Worm (Caenorhabditis elegans) whole organism, L1 larva: ENCODE measurements around the gene F14H3.4.

ENCODE experiments used
- C04F5.9 ChIP-seq: sonication (generic microtip); optimal IDR thresholded peaks from 2 replicates; lab custom pipeline; 2016; ENCODE audit warnings: missing genetic modification characterization, missing compliant biosample characterization
- C16A3.4 ChIP-seq: fragments of 150-350 bp; optimal IDR thresholded peaks from 2 replicates; lab custom pipeline; 2014; ENCODE audit warnings: missing biosample characterization, missing genetic modification characterization
- Y116A8C.19 ChIP-seq: sonication (generic microtip); optimal IDR thresholded peaks from 2 replicates; lab custom pipeline; 2016; ENCODE audit warnings: missing compliant biosample characterization, missing genetic modification characterization, borderline replicate concordance
- aha-1 ChIP-seq: fragments of 150-350 bp; optimal IDR thresholded peaks from 2 replicates; lab custom pipeline; 2014; ENCODE audit warnings: missing biosample characterization, missing genetic modification characterization
- alr-1 ChIP-seq: fragments of 200-800 bp; sonication (Bioruptor generic); optimal IDR thresholded peaks from 2 replicates; lab custom pipeline; 2018; ENCODE audit warnings: borderline replicate concordance, mild to moderate bottlenecking, missing genetic modification characterization, missing compliant biosample characterization
- aly-2 ChIP-seq: fragments of 150-350 bp; optimal IDR thresholded peaks from 2 replicates; lab custom pipeline; 2014; ENCODE audit warnings: missing biosample characterization, missing genetic modification characterization
- blmp-1 ChIP-seq: fragments of 150-350 bp; optimal IDR thresholded peaks from 2 replicates; lab custom pipeline; 2014; ENCODE audit warnings: missing biosample characterization, missing genetic modification characterization
- ceh-63 ChIP-seq: fragments of 200-800 bp; sonication (Bioruptor generic); optimal IDR thresholded peaks from 2 replicates; lab custom pipeline; 2018; ENCODE audit warnings: mild to moderate bottlenecking, missing genetic modification characterization, missing compliant biosample characterization
- ceh-82 ChIP-seq, 3 experiments: fragments of 150-350 bp in 1 of 3; sonication (generic microtip) in 2 of 3; optimal IDR thresholded peaks; 2 replicates each; lab custom pipeline; 2014 to 2017; ENCODE audit warnings: missing biosample characterization in 3 of 3, missing genetic modification characterization in 3 of 3
- ces-1 ChIP-seq: fragments of 150-350 bp; optimal IDR thresholded peaks from 2 replicates; lab custom pipeline; 2014; ENCODE audit warnings: missing biosample characterization, missing genetic modification reagents, missing genetic modification characterization
- dpl-1 ChIP-seq, 3 experiments: fragments of 150-350 bp in 2 of 3; sonication (generic microtip) in 1 of 3; optimal IDR thresholded peaks; 2 replicates each; lab custom pipeline; 2014 to 2017; ENCODE audit warnings: missing biosample characterization in 3 of 3, missing genetic modification characterization in 3 of 3, missing genetic modification reagents in 3 of 3
- efl-1 ChIP-seq, 4 experiments: fragments of 150-350 bp; optimal IDR thresholded peaks in 3 of 4; peaks in 1 of 4; 1 replicate in 1 of 4; 2 replicates in 3 of 4; lab custom pipeline; 2014; ENCODE audit warnings: missing biosample characterization in 2 of 4, missing genetic modification characterization in 2 of 4, missing genetic modification reagents in 2 of 4
- efl-3 ChIP-seq: fragments of 200-800 bp; sonication (Bioruptor generic); optimal IDR thresholded peaks from 2 replicates; lab custom pipeline; 2018; ENCODE audit warnings: mild to moderate bottlenecking, missing genetic modification characterization, missing compliant biosample characterization
- egl-27 ChIP-seq, 2 experiments: fragments of 150-350 bp in 1 of 2; sonication (generic microtip); optimal IDR thresholded peaks; 3 replicates each; lab custom pipeline; 2017 to 2018; ENCODE audit warnings: missing biosample characterization in 2 of 2, missing genetic modification characterization in 2 of 2, missing genetic modification reagents in 2 of 2
- elt-2 ChIP-seq: sonication (generic microtip); optimal IDR thresholded peaks from 2 replicates; lab custom pipeline; 2016; ENCODE audit warnings: missing genetic modification characterization, mild to moderate bottlenecking, inconsistent platforms, missing compliant biosample characterization, missing genetic modification reagents
- elt-3 ChIP-seq, 6 experiments: fragments of 150-350 bp in 1 of 6; sonication (generic microtip); optimal IDR thresholded peaks; 2 replicates each; lab custom pipeline; 2017 to 2018; ENCODE audit warnings: missing biosample characterization in 6 of 6, missing genetic modification characterization in 6 of 6, inconsistent platforms in 1 of 6
- fkh-4 ChIP-seq: sonication (generic microtip); optimal IDR thresholded peaks from 2 replicates; lab custom pipeline; 2016; ENCODE audit warnings: missing compliant biosample characterization, missing genetic modification characterization, borderline replicate concordance
- fkh-8 ChIP-seq: sonication (generic microtip); optimal IDR thresholded peaks from 2 replicates; lab custom pipeline; 2016; ENCODE audit warnings: mild to moderate bottlenecking, missing genetic modification characterization, missing compliant biosample characterization
- fos-1 ChIP-seq: fragments of 150-350 bp; optimal IDR thresholded peaks from 2 replicates; lab custom pipeline; 2014; ENCODE audit warnings: missing biosample characterization, missing genetic modification characterization
- grh-1 ChIP-seq: fragments of 200-800 bp; sonication (Bioruptor generic); IDR thresholded peaks from 2 replicates; pipeline ENCODE4 v1.3.6; 2022; ENCODE audit warnings: missing genetic modification reagents, missing genetic modification characterization, missing compliant biosample characterization
- hpl-2 ChIP-seq: fragments of 150-350 bp; optimal IDR thresholded peaks from 2 replicates; lab custom pipeline; 2014; ENCODE audit warnings: missing biosample characterization, missing genetic modification reagents, missing genetic modification characterization
- isw-1 ChIP-seq: fragments of 200-800 bp; sonication (Bioruptor generic); IDR thresholded peaks from 2 replicates; pipeline ENCODE4 v1.3.6; 2022; ENCODE audit warnings: missing genetic modification characterization, missing compliant biosample characterization
- lin-35 ChIP-seq, 2 experiments: fragments of 150-350 bp; optimal IDR thresholded peaks; 2 replicates each; lab custom pipeline; 2014; ENCODE audit warnings: missing biosample characterization in 2 of 2, missing genetic modification characterization in 2 of 2, missing genetic modification reagents in 2 of 2
- lin-39 ChIP-seq: fragments of 150-350 bp; optimal IDR thresholded peaks from 2 replicates; lab custom pipeline; 2014; ENCODE audit warnings: missing biosample characterization, missing genetic modification reagents, missing genetic modification characterization
- lsy-2 ChIP-seq, 2 experiments: fragments of 150-350 bp; optimal IDR thresholded peaks; 2 replicates each; lab custom pipeline; 2014; ENCODE audit warnings: missing biosample characterization in 2 of 2, missing genetic modification characterization in 2 of 2
- mdl-1 ChIP-seq, 2 experiments: fragments of 150-350 bp; optimal IDR thresholded peaks; 2 replicates each; lab custom pipeline; 2014 to 2017; ENCODE audit warnings: missing biosample characterization in 2 of 2, missing genetic modification characterization in 2 of 2, inconsistent platforms in 1 of 2
- nhr-12 ChIP-seq: sonication (generic microtip); optimal IDR thresholded peaks from 2 replicates; lab custom pipeline; 2017; ENCODE audit warnings: missing biosample characterization, missing genetic modification characterization
- nhr-19 ChIP-seq: fragments of 200-800 bp; sonication (Bioruptor generic); conservative IDR thresholded peaks from 2 replicates; pipeline ENCODE4 v1.3.6; 2022; ENCODE audit warnings: missing genetic modification characterization, missing compliant biosample characterization
- nhr-28 ChIP-seq: fragments of 150-350 bp; optimal IDR thresholded peaks from 2 replicates; lab custom pipeline; 2014; ENCODE audit warnings: missing biosample characterization, missing genetic modification characterization
- nhr-47 ChIP-seq: sonication (generic microtip); optimal IDR thresholded peaks from 2 replicates; lab custom pipeline; 2016; ENCODE audit warnings: mild to moderate bottlenecking, missing genetic modification characterization, moderate library complexity, missing compliant biosample characterization
- nhr-76 ChIP-seq: sonication (generic microtip); optimal IDR thresholded peaks from 2 replicates; lab custom pipeline; 2017; ENCODE audit warnings: missing biosample characterization, missing genetic modification characterization
- nhr-85 ChIP-seq: sonication (generic microtip); peaks from one replicate; lab custom pipeline; 2016; ENCODE audit warnings: missing genetic modification characterization, inconsistent platforms, missing compliant biosample characterization
- snpc-4 ChIP-seq: fragments of 150-350 bp; optimal IDR thresholded peaks from 2 replicates; lab custom pipeline; 2014; ENCODE audit warnings: missing biosample characterization, missing genetic modification characterization
- snu-23 ChIP-seq: sonication (generic microtip); optimal IDR thresholded peaks from 2 replicates; lab custom pipeline; 2016; ENCODE audit warnings: missing genetic modification characterization, missing compliant biosample characterization
- tbx-2 ChIP-seq: sonication (generic microtip); optimal IDR thresholded peaks from 2 replicates; lab custom pipeline; 2016; ENCODE audit warnings: missing genetic modification characterization, missing compliant biosample characterization
- xbp-1 ChIP-seq: sonication (generic microtip); optimal IDR thresholded peaks from 2 replicates; lab custom pipeline; 2016; ENCODE audit warnings: missing genetic modification characterization, missing compliant biosample characterization
- ztf-11 ChIP-seq, 2 experiments: sonication (generic microtip); optimal IDR thresholded peaks; 2 replicates each; lab custom pipeline; 2016 to 2017; ENCODE audit warnings: missing genetic modification characterization in 2 of 2, missing biosample characterization in 1 of 2, missing compliant biosample characterization in 1 of 2
- ztf-4 ChIP-seq: fragments of 150-350 bp; optimal IDR thresholded peaks from 2 replicates; lab custom pipeline; 2014; ENCODE audit warnings: missing biosample characterization, missing genetic modification characterization

F14H3.4 gene

ce11 chrV:16036166-16036565 is 18.7 kb downstream of the F14H3.4 start, which contains the start of gene T10C6.10:
Gene T10C6.10, plus strand, starts transcription at chrV:16036413.
- TF ChIP-seq efl-1 (optimal IDR thresholded peaks at IDR 0.05; lab: Kevin White, UChicago) (no peak), efl-1 (GFP tag; optimal IDR thresholded peaks at IDR 0.05 in 1 of 2; lab: Kevin White, UChicago) (peak in 1 of 2 experiments; percentile 45), nhr-28 (tag; lab: Kevin White, UChicago) (no peak)

- TF ChIP-seq tbx-2 (no peak), ceh-63 (no peak), elt-3 (tag; optimal IDR thresholded peaks at IDR 0.05; lab: Kevin White, UChicago) (no peak), isw-1 (GFP tag; lab: Robert Waterston, UW) (no peak), elt-2 (tag; lab: Kevin White, UChicago) (no peak), egl-27 (tag; optimal IDR thresholded peaks at IDR 0.05; lab: Kevin White, UChicago) (no peak), hpl-2 (no peak), ztf-4 (tag; lab: Kevin White, UChicago) (no peak), nhr-12 (tag; lab: Kevin White, UChicago) (no peak), nhr-76 (tag; lab: Kevin White, UChicago) (no peak), Y116A8C.19 (tag; lab: Kevin White, UChicago) (no peak), alr-1 (no peak), ces-1 (GFP tag; lab: Kevin White, UChicago) (no peak)
These were observed 21.4 kb downstream of the F14H3.4 start for ce11 chrV:16033491-16033890.

DNA sequence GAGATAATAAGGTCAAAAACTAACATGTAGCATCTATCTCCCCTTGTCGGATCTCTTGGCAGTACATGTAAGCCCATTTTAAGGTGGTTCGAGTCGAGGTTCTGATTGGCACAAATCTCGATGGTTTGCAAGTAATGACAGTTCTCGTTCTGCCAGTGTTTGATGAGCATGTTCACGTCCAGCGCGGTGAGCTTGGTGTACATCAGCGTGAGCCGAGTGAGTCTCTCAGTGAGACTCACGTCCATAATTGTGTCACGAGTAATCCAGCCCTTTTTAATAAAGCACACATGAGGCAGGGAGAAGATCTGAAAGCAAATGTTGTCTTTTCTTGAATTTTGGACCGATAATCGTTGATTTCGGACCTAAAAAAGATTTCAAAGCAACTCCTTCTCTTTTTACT is 22.1 kb downstream of the F14H3.4 start, which contains the start of gene T10C6.16:
Gene T10C6.16, minus strand, starts transcription at position 245 of the 400 bp plus-strand sequence.
- TF ChIP-seq grh-1 (GFP tag; lab: Robert Waterston, UW) (no peak), nhr-85 (tag; lab: Kevin White, UChicago) (peak; percentile 18)
- TF ChIP-seq, all 84 proteins: peak for 1

DNA sequence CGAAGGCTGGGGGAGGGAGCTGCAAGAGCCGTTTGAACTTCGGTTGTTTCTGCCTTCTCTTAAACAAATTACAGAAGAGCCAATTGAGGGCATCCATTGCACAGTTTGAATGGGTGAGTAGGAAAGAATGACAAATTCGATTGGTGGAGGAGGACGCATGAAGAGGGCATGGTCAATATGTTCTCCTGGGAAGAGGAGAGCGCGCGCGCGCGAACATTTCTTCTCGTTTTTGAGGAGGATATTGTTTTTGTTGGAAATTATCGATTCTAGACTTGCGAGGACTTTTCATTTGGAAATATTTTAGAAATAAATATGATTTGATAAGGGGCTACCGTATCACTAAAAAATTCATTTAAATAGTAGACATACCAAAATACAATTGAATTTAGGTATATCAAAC is 23.3 kb downstream of the F14H3.4 start, which contains the start of gene T10C6.7:
Gene T10C6.7, minus strand, starts transcription at position 143 of the 400 bp plus-strand sequence.
- no peak for TF ChIP-seq ceh-82 (tag; optimal IDR thresholded peaks at IDR 0.05; lab: Kevin White, UChicago)
- no peak for TF ChIP-seq fkh-8 (tag; lab: Kevin White, UChicago)
- TF ChIP-seq xbp-1 (tag; lab: Kevin White, UChicago): no peak
- no peak for TF ChIP-seq nhr-19 (GFP tag; lab: Robert Waterston, UW)
- TF ChIP-seq snpc-4: no peak
- no peak for TF ChIP-seq dpl-1 (GFP tag; optimal IDR thresholded peaks at IDR 0.05; lab: Kevin White, UChicago)
- no peak for TF ChIP-seq lsy-2 (tag; optimal IDR thresholded peaks at IDR 0.05; lab: Kevin White, UChicago)
- no peak for TF ChIP-seq C04F5.9 (tag; lab: Kevin White, UChicago)
- TF ChIP-seq aha-1 (tag; lab: Kevin White, UChicago): no peak
- no peak for TF ChIP-seq isw-1 (GFP tag; lab: Robert Waterston, UW)
- TF ChIP-seq fos-1 (tag; lab: Kevin White, UChicago): no peak
- TF ChIP-seq efl-3 (GFP tag; lab: Kevin White, UChicago): no peak
- TF ChIP-seq lin-35 (GFP tag; optimal IDR thresholded peaks at IDR 0.05; lab: Kevin White, UChicago): no peak
- TF ChIP-seq C16A3.4 (tag; lab: Kevin White, UChicago): no peak
- TF ChIP-seq snu-23 (GFP tag; lab: Kevin White, UChicago): no peak
- no peak for TF ChIP-seq mdl-1 (tag; optimal IDR thresholded peaks at IDR 0.05; lab: Kevin White, UChicago)
- no peak for TF ChIP-seq blmp-1 (tag; lab: Kevin White, UChicago)
- TF ChIP-seq lin-39 (tag; lab: Kevin White, UChicago): no peak

DNA sequence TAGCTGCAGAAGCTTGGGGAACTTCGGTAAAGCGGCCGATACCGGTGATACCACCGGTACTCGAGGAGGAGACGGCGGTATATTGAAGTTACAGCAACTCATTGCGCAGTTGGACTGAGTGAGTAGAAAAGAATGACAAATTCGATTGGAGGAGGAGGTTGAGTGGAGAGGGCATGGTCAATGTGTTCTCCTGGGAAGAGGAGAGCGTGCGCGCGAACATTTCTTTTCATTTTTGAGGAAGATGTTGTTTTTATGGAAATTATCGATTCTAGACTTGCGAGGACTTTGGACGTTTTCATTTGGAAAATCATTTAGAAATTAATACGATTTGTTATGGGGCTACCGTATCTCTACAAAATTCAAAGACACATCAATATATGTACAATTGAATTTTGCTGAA is 25.6 kb downstream of the F14H3.4 start:
- no peak for TF ChIP-seq fkh-4 (tag; lab: Kevin White, UChicago)
- no peak for TF ChIP-seq nhr-47 (tag; lab: Kevin White, UChicago)
- no peak for TF ChIP-seq aly-2 (tag; lab: Kevin White, UChicago)
- TF ChIP-seq efl-1 (optimal IDR thresholded peaks at IDR 0.05; lab: Kevin White, UChicago): no peak
- peak in 1 of 2 experiments; percentile 46 for TF ChIP-seq efl-1 (GFP tag; optimal IDR thresholded peaks at IDR 0.05 in 1 of 2; lab: Kevin White, UChicago)
- no peak for TF ChIP-seq ztf-11 (tag; optimal IDR thresholded peaks at IDR 0.05; lab: Kevin White, UChicago)
- TF ChIP-seq lin-39 (tag; lab: Kevin White, UChicago): no peak
- TF ChIP-seq mdl-1 (tag; optimal IDR thresholded peaks at IDR 0.05; lab: Kevin White, UChicago): no peak
- TF ChIP-seq, all 84 proteins: peak for 1
